Fruit fly (Drosophila melanogaster) whole organism, embryonic: ENCODE measurements around the gene CG4313.
A peak's percentile ranks its signal among the peaks of the same experiment; 100 is the strongest.

Source experiments
- Atf-2 ChIP-seq: fragments of 200-800 bp; sonication (Bioruptor generic); optimal IDR thresholded peaks from 2 replicates; lab custom pipeline; 2016; ENCODE audit warnings: missing biosample characterization, missing genetic modification characterization
- B-H1 ChIP-seq: fragments of 200-800 bp; sonication (Bioruptor generic); IDR thresholded peaks from 3 replicates; pipeline ENCODE4 v1.3.6; 2022; ENCODE audit warnings: missing biosample characterization, missing genetic modification characterization
- CG10267 ChIP-seq: fragments of 200-800 bp; sonication (Bioruptor generic); optimal IDR thresholded peaks from 2 replicates; lab custom pipeline; 2018; ENCODE audit warnings: missing biosample characterization, mild to moderate bottlenecking, missing genetic modification characterization, moderate library complexity
- CG10565 ChIP-seq: fragments of 200-800 bp; sonication (Bioruptor generic); optimal IDR thresholded peaks from 3 replicates; lab custom pipeline; 2016; ENCODE audit warnings: missing biosample characterization, mild to moderate bottlenecking, missing genetic modification characterization
- CG11456 ChIP-seq: fragments of 200-800 bp; sonication (Bioruptor generic); IDR thresholded peaks from 3 replicates; pipeline ENCODE4 v1.3.6; 2022; ENCODE audit warnings: missing biosample characterization, missing genetic modification characterization
- CG14050 ChIP-seq: fragments of 200-800 bp; sonication (Bioruptor generic); IDR thresholded peaks from 3 replicates; pipeline ENCODE4 v1.3.6; 2022; ENCODE audit warnings: missing biosample characterization, missing genetic modification characterization
- CG15073 ChIP-seq: fragments of 200-800 bp; sonication (Bioruptor generic); optimal IDR thresholded peaks from 2 replicates; lab custom pipeline; 2016; ENCODE audit warnings: missing biosample characterization, missing genetic modification characterization
- CG1603 ChIP-seq: fragments of 200-800 bp; sonication (Bioruptor generic); optimal IDR thresholded peaks from 2 replicates; lab custom pipeline; 2019; ENCODE audit warnings: missing biosample characterization, mild to moderate bottlenecking, missing genetic modification characterization, moderate library complexity
- CG16779 ChIP-seq: fragments of 200-800 bp; sonication (Bioruptor generic); IDR thresholded peaks from 2 replicates; pipeline ENCODE4 v1.3.6; 2022; ENCODE audit warnings: missing biosample characterization, missing genetic modification characterization
- CG18011 ChIP-seq: fragments of 200-800 bp; sonication (Bioruptor generic); optimal IDR thresholded peaks from 2 replicates; lab custom pipeline; 2017; ENCODE audit warnings: missing biosample characterization, missing genetic modification characterization, mild to moderate bottlenecking, moderate library complexity, missing genotype
- CG30431 ChIP-seq: fragments of 200-800 bp; sonication (Bioruptor generic); optimal IDR thresholded peaks from 2 replicates; lab custom pipeline; 2017; ENCODE audit warnings: missing biosample characterization, missing genetic modification characterization
- CG32767 ChIP-seq: fragments of 200-800 bp; sonication (Bioruptor generic); IDR thresholded peaks from 2 replicates; pipeline ENCODE4 v1.3.6; 2022; ENCODE audit warnings: missing biosample characterization, missing genetic modification characterization
- CG33557 ChIP-seq: fragments of 200-800 bp; sonication (Bioruptor generic); optimal IDR thresholded peaks from 2 replicates; lab custom pipeline; 2019; ENCODE audit warnings: missing biosample characterization, mild to moderate bottlenecking, missing genetic modification characterization, moderate library complexity
- CG34376 ChIP-seq: fragments of 200-800 bp; sonication (Bioruptor generic); optimal IDR thresholded peaks from 2 replicates; lab custom pipeline; 2018; ENCODE audit warnings: missing biosample characterization, mild to moderate bottlenecking, missing genetic modification characterization
- CG34422 ChIP-seq: fragments of 200-800 bp; sonication (Bioruptor generic); IDR thresholded peaks from 3 replicates; pipeline ENCODE4 v1.3.6; 2022; ENCODE audit warnings: missing biosample characterization, missing genetic modification characterization
- CG3726 ChIP-seq: fragments of 200-800 bp; sonication (Bioruptor generic); IDR thresholded peaks from 3 replicates; pipeline ENCODE4, ENCODE4 v1.3.6; 2022; ENCODE audit warnings: missing biosample characterization, missing genetic modification characterization
- CG3995 ChIP-seq: fragments of 200-800 bp; sonication (Bioruptor generic); optimal IDR thresholded peaks from 3 replicates; lab custom pipeline; 2016; ENCODE audit warnings: missing biosample characterization, missing genetic modification characterization
- CG43689 ChIP-seq: fragments of 200-800 bp; sonication (Bioruptor generic); IDR thresholded peaks from 2 replicates; pipeline ENCODE4 v1.3.6; 2022; ENCODE audit warnings: missing biosample characterization, missing genetic modification characterization
- CG7963 ChIP-seq: fragments of 200-800 bp; sonication (Bioruptor generic); IDR thresholded peaks from 3 replicates; pipeline ENCODE4 v1.3.6; 2022; ENCODE audit warnings: missing biosample characterization, missing genetic modification characterization; ENCODE audit not compliant: partially characterized antibody
- CkIIα-i1 ChIP-seq: fragments of 200-800 bp; sonication (Bioruptor generic); IDR thresholded peaks from 2 replicates; pipeline ENCODE4 v1.3.6; 2022; ENCODE audit warnings: missing biosample characterization, missing genetic modification characterization
- Dfd ChIP-seq, 2 experiments: fragments of >200 bp; optimal IDR thresholded peaks; 2 replicates each; lab custom pipeline; 2017; ENCODE audit warnings: missing biosample characterization in 2 of 2, missing genetic modification characterization in 2 of 2
- Dll ChIP-seq: fragments of 200-800 bp; sonication (Bioruptor generic); IDR thresholded peaks from 4 replicates; pipeline ENCODE4 v1.3.6; 2022; ENCODE audit warnings: missing biosample characterization, missing genetic modification characterization; ENCODE audit not compliant: partially characterized antibody
- Ets65A ChIP-seq: fragments of 200-800 bp; sonication (Bioruptor generic); peaks from one replicate; lab custom pipeline; 2016; ENCODE audit warnings: missing biosample characterization, missing genetic modification characterization
- HLHmδ ChIP-seq: fragments of 200-800 bp; sonication (Bioruptor generic); optimal IDR thresholded peaks from 2 replicates; lab custom pipeline; 2018; ENCODE audit warnings: missing biosample characterization, mild to moderate bottlenecking, missing genetic modification characterization, moderate library complexity
- Hand ChIP-seq: fragments of 200-800 bp; sonication (Bioruptor generic); optimal IDR thresholded peaks from 2 replicates; lab custom pipeline; 2017; ENCODE audit warnings: mild to moderate bottlenecking, missing biosample characterization, missing genetic modification reagents, missing genetic modification characterization
- Hey ChIP-seq: fragments of 200-800 bp; sonication (Bioruptor generic); optimal IDR thresholded peaks from 3 replicates; lab custom pipeline; 2018; ENCODE audit warnings: missing biosample characterization, mild to moderate bottlenecking, missing genetic modification characterization
- HmgZ ChIP-seq: fragments of 200-800 bp; sonication (Bioruptor generic); optimal IDR thresholded peaks from 2 replicates; lab custom pipeline; 2018; ENCODE audit warnings: missing biosample characterization, mild to moderate bottlenecking, missing genetic modification characterization
- Hsf ChIP-seq: fragments of 200-800 bp; sonication (Bioruptor generic); optimal IDR thresholded peaks from 3 replicates; lab custom pipeline; 2016; ENCODE audit warnings: missing biosample characterization, missing genetic modification characterization
- PHDP ChIP-seq: fragments of 200-800 bp; sonication (Bioruptor generic); optimal IDR thresholded peaks from 3 replicates; lab custom pipeline; 2018; ENCODE audit warnings: missing biosample characterization, mild to moderate bottlenecking, missing genetic modification characterization, moderate library complexity
- Scr ChIP-seq: fragments of 200-800 bp; sonication (Bioruptor generic); IDR thresholded peaks from 2 replicates; pipeline ENCODE4 v1.3.6; 2022; ENCODE audit warnings: missing biosample characterization, missing genetic modification characterization; ENCODE audit not compliant: partially characterized antibody
- cg ChIP-seq: fragments of 200-800 bp; sonication (Bioruptor generic); optimal IDR thresholded peaks from 3 replicates; lab custom pipeline; 2019; ENCODE audit warnings: missing biosample characterization, mild to moderate bottlenecking, missing genetic modification characterization, moderate library complexity
- chm ChIP-seq: fragments of 200-800 bp; sonication (Bioruptor generic); IDR thresholded peaks from 2 replicates; pipeline ENCODE4 v1.3.6; 2022; ENCODE audit warnings: missing biosample characterization, missing genetic modification characterization
- crc ChIP-seq: fragments of 200-800 bp; sonication (Bioruptor generic); optimal IDR thresholded peaks from 2 replicates; lab custom pipeline; 2016; ENCODE audit warnings: missing biosample characterization, missing genetic modification characterization
- en ChIP-seq: fragments of 200-800 bp; sonication (Bioruptor generic); optimal IDR thresholded peaks from 2 replicates; lab custom pipeline; 2016; ENCODE audit warnings: missing biosample characterization, missing genetic modification characterization
- eyg ChIP-seq: fragments of 200-800 bp; sonication (Bioruptor generic); optimal IDR thresholded peaks from 3 replicates; lab custom pipeline; 2016; ENCODE audit warnings: missing biosample characterization, missing genetic modification characterization
- fu2 ChIP-seq: fragments of 200-800 bp; sonication (Bioruptor generic); optimal IDR thresholded peaks from 2 replicates; lab custom pipeline; 2016; ENCODE audit warnings: missing biosample characterization, missing genetic modification characterization
- gcm2 ChIP-seq: fragments of 200-800 bp; sonication (Bioruptor generic); optimal IDR thresholded peaks from 2 replicates; lab custom pipeline; 2016; ENCODE audit warnings: missing biosample characterization, missing genetic modification characterization
- gro ChIP-seq: fragments of 200-800 bp; sonication (Bioruptor generic); optimal IDR thresholded peaks from 2 replicates; lab custom pipeline; 2016; ENCODE audit warnings: missing biosample characterization, missing genetic modification characterization
- h ChIP-seq: fragments of >200 bp; optimal IDR thresholded peaks from 2 replicates; lab custom pipeline; 2017
- hbn ChIP-seq: fragments of 200-800 bp; sonication (Bioruptor generic); IDR thresholded peaks from 2 replicates; pipeline ENCODE4 v1.3.6; 2022; ENCODE audit warnings: missing biosample characterization, missing genetic modification characterization; ENCODE audit not compliant: partially characterized antibody
- luna ChIP-seq: fragments of 200-800 bp; sonication (Bioruptor generic); optimal IDR thresholded peaks from 2 replicates; lab custom pipeline; 2016; ENCODE audit warnings: missing biosample characterization, missing genetic modification characterization
- pita ChIP-seq: fragments of 200-800 bp; sonication (Bioruptor generic); optimal IDR thresholded peaks from 2 replicates; lab custom pipeline; 2017; ENCODE audit warnings: missing biosample characterization, mild to moderate bottlenecking, missing genetic modification characterization
- pnt ChIP-seq: fragments of 200-800 bp; sonication (Bioruptor generic); optimal IDR thresholded peaks from 3 replicates; lab custom pipeline; 2016; ENCODE audit warnings: missing biosample characterization, missing genetic modification characterization
- ro ChIP-seq: fragments of 200-800 bp; sonication (Bioruptor generic); IDR thresholded peaks from 2 replicates; pipeline ENCODE4 v1.3.6; 2022; ENCODE audit warnings: missing biosample characterization, missing genetic modification characterization
- run ChIP-seq: fragments of 200-800 bp; sonication (Bioruptor generic); optimal IDR thresholded peaks from 3 replicates; lab custom pipeline; 2018; ENCODE audit warnings: missing biosample characterization, mild to moderate bottlenecking, missing genetic modification characterization
- shn ChIP-seq: fragments of 200-800 bp; sonication (Bioruptor generic); optimal IDR thresholded peaks from 3 replicates; lab custom pipeline; 2016; ENCODE audit warnings: missing biosample characterization, missing genetic modification characterization
- trh ChIP-seq: fragments of 200-800 bp; sonication (Bioruptor generic); optimal IDR thresholded peaks from 2 replicates; lab custom pipeline; 2016; ENCODE audit warnings: missing biosample characterization, missing genetic modification characterization
- twi ChIP-seq: fragments of 200-800 bp; optimal IDR thresholded peaks from 2 replicates; lab custom pipeline; 2019; ENCODE audit warnings: missing biosample characterization, mild to moderate bottlenecking, missing genetic modification characterization, moderate library complexity
- tx ChIP-seq: fragments of 200-800 bp; sonication (Bioruptor generic); optimal IDR thresholded peaks from 2 replicates; lab custom pipeline; 2016; ENCODE audit warnings: missing biosample characterization, missing genetic modification characterization
- usp ChIP-seq: fragments of >200 bp; optimal IDR thresholded peaks from 2 replicates; lab custom pipeline; 2017; ENCODE audit warnings: missing biosample characterization, missing genetic modification characterization
- zen ChIP-seq: fragments of 200-800 bp; sonication (Bioruptor generic); optimal IDR thresholded peaks from 3 replicates; lab custom pipeline; 2018; ENCODE audit warnings: missing biosample characterization, mild to moderate bottlenecking, missing genetic modification characterization, moderate library complexity

CG4313 gene

DNA sequence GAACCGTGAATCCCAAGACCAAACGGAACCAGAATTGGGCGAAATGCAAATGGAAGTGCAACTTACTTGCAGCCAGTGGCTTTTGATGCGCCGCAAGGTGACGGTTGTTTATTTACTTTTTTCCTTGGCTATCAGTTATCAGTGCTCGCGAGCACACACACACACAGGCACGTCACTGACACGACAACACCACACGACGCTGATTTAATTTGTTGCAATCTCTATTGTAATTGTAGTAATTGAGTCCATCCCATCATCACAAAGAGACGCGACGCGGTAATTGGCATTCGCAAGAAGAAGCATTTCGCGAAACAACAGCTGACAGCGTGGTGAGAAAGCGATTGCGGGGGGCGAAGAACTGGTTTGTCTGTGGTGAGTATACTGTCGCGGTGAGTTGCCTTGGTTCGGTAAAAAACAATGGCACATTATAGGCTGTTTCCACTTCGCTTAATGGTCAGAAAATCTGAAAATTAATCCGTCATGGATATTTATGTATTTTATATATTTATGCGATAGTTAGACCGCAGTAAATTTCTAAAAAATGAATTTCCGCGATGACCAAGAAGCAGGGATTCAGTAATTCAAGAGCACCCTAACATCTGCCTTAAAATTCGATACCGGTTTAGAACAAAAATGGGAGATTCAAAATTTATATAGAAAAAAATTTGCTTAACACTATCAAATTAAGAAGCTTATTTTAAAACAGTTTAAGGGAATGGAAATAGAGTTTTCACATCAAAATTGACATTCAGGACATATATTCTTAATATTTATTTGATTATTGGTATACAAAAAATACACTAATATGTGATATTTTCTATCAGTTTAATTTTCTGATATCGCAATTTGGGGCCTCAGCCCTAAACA lies 546 bp downstream of the CG4313 start, which contains the start of the genes Actn and usp (continued):
- TF ChIP-seq HLHmδ (GFP tag; lab: Kevin White, UChicago) (no peak), ro (GFP tag; lab: Robert Waterston, UW) (no peak), Atf-2 (GFP tag; lab: Kevin White, UChicago) (no peak), Hsf (GFP tag; lab: Kevin White, UChicago) (peak; percentile 1), Ets65A (GFP tag; lab: Kevin White, UChicago) (no peak), CG30431 (GFP tag; lab: Kevin White, UChicago) (no peak), CG43689 (GFP tag; lab: Robert Waterston, UW) (no peak), Hand (GFP tag; lab: Kevin White, UChicago) (no peak), pnt (GFP tag; lab: Kevin White, UChicago) (no peak), Dfd (GFP tag; optimal IDR thresholded peaks at IDR 0.05; lab: Kevin White, UChicago) (peak in 1 of 2 experiments; percentile 48), run (tag; lab: Kevin White, UChicago) (no peak), CG16779 (no peak), hbn (GFP tag; lab: Robert Waterston, UW) (no peak), tx (GFP tag; lab: Kevin White, UChicago) (no peak), cg (GFP tag; lab: Kevin White, UChicago) (peak; percentile 29), CG7963 (GFP tag; lab: Robert Waterston, UW) (no peak), CG34422 (GFP tag; lab: Robert Waterston, UW) (peak; percentile 23; the same call in 1 of the 3 replicates), HmgZ (tag; lab: Kevin White, UChicago) (peak; percentile 30), eyg (no peak), twi (no peak), Scr (GFP tag; lab: Robert Waterston, UW) (0 out of 2 replicates have a peak, but pooled peaks have one; percentile 17), en (GFP tag; lab: Kevin White, UChicago) (no peak), usp (GFP tag; lab: Kevin White, UChicago) (no peak), CG14050 (GFP tag; lab: Robert Waterston, UW) (no peak), CG3995 (GFP tag; lab: Kevin White, UChicago) (peak; percentile 39), Hey (tag; lab: Kevin White, UChicago) (no peak), chm (GFP tag; lab: Robert Waterston, UW) (no peak), CG1603 (peak; percentile 49), CG15073 (GFP tag; lab: Kevin White, UChicago) (no peak), crc (GFP tag; lab: Kevin White, UChicago) (no peak), trh (GFP tag; lab: Kevin White, UChicago) (no peak), zen (peak; percentile 38), B-H1 (GFP tag; lab: Robert Waterston, UW) (no peak), CG11456 (GFP tag; lab: Robert Waterston, UW) (no peak), gro (no peak), gcm2 (GFP tag; lab: Kevin White, UChicago) (no peak), fu2 (GFP tag; lab: Kevin White, UChicago) (no peak), PHDP (tag; lab: Kevin White, UChicago) (peak; percentile 28), CG18011 (GFP tag; lab: Kevin White, UChicago) (no peak), luna (GFP tag; lab: Kevin White, UChicago) (no peak), CG10267 (peak; percentile 36), CG33557 (GFP tag; lab: Kevin White, UChicago) (no peak), CG10565 (no peak), CG34376 (GFP tag; lab: Kevin White, UChicago) (peak; percentile 12), CkIIα-i1 (GFP tag; lab: Robert Waterston, UW) (no peak), h (no peak), Dll (GFP tag; lab: Robert Waterston, UW) (no peak), CG3726 (no peak), CG32767 (no peak), pita (GFP tag; lab: Kevin White, UChicago) (no peak), shn (GFP tag; lab: Kevin White, UChicago) (no peak)
